Fruit fly (Drosophila melanogaster) whole organism, embryonic: Measurements from ENCODE around the gene CG31525.
A peak's percentile ranks its signal among the peaks of the same experiment; 100 is the strongest.

Experiments used
- Awh ChIP-seq: fragments of 200-800 bp; sonication (Bioruptor generic); IDR thresholded peaks from 2 replicates; pipeline ENCODE4, ENCODE4 v1.3.6; 2022; ENCODE audit warnings: missing biosample characterization, missing genetic modification characterization
- Bgb ChIP-seq: fragments of 200-800 bp; sonication (Bioruptor generic); IDR thresholded peaks from 2 replicates; pipeline ENCODE4 v1.3.6; 2022; ENCODE audit warnings: missing biosample characterization, missing genetic modification characterization; ENCODE audit not compliant: partially characterized antibody
- BtbVII ChIP-seq: fragments of 200-800 bp; sonication (Bioruptor generic); optimal IDR thresholded peaks from 3 replicates; lab custom pipeline; 2017; ENCODE audit warnings: missing biosample characterization, mild to moderate bottlenecking, missing genetic modification characterization
- CG10267 ChIP-seq: fragments of 200-800 bp; sonication (Bioruptor generic); optimal IDR thresholded peaks from 2 replicates; lab custom pipeline; 2018; ENCODE audit warnings: missing biosample characterization, mild to moderate bottlenecking, missing genetic modification characterization, moderate library complexity
- CG11723 ChIP-seq: fragments of 200-800 bp; sonication (Bioruptor generic); optimal IDR thresholded peaks from 2 replicates; lab custom pipeline; 2017; ENCODE audit warnings: missing biosample characterization, mild to moderate bottlenecking, missing genetic modification characterization
- CG13287 ChIP-seq: fragments of 200-800 bp; sonication (Bioruptor generic); IDR thresholded peaks from 2 replicates; pipeline ENCODE4 v1.3.6; 2022; ENCODE audit warnings: missing biosample characterization, missing genetic modification characterization; ENCODE audit not compliant: partially characterized antibody
- CG15073 ChIP-seq: fragments of 200-800 bp; sonication (Bioruptor generic); optimal IDR thresholded peaks from 2 replicates; lab custom pipeline; 2016; ENCODE audit warnings: missing biosample characterization, missing genetic modification characterization
- CG15479 ChIP-seq: fragments of 200-800 bp; sonication (Bioruptor generic); optimal IDR thresholded peaks from 3 replicates; lab custom pipeline; 2019; ENCODE audit warnings: missing biosample characterization, mild to moderate bottlenecking, missing genetic modification characterization, moderate library complexity
- CG17186 ChIP-seq: fragments of 200-800 bp; sonication (Bioruptor generic); optimal IDR thresholded peaks from 3 replicates; lab custom pipeline; 2017; ENCODE audit warnings: missing biosample characterization, missing genetic modification reagents, missing genetic modification characterization
- CG18011 ChIP-seq: fragments of 200-800 bp; sonication (Bioruptor generic); optimal IDR thresholded peaks from 2 replicates; lab custom pipeline; 2017; ENCODE audit warnings: missing biosample characterization, missing genetic modification characterization, mild to moderate bottlenecking, moderate library complexity, missing genotype
- CG18476 ChIP-seq: fragments of 200-800 bp; sonication (Bioruptor generic); optimal IDR thresholded peaks from 2 replicates; lab custom pipeline; 2016; ENCODE audit warnings: missing biosample characterization, mild to moderate bottlenecking, missing genetic modification characterization
- CG3065 ChIP-seq: fragments of 200-800 bp; sonication (Bioruptor generic); optimal IDR thresholded peaks from 2 replicates; lab custom pipeline; 2016; ENCODE audit warnings: missing biosample characterization, missing genetic modification characterization
- CG33557 ChIP-seq: fragments of 200-800 bp; sonication (Bioruptor generic); optimal IDR thresholded peaks from 2 replicates; lab custom pipeline; 2019; ENCODE audit warnings: missing biosample characterization, mild to moderate bottlenecking, missing genetic modification characterization, moderate library complexity
- CG4820 ChIP-seq: fragments of 200-800 bp; sonication (Bioruptor generic); optimal IDR thresholded peaks from 3 replicates; lab custom pipeline; 2016; ENCODE audit warnings: missing biosample characterization, missing genetic modification characterization
- CG7963 ChIP-seq: fragments of 200-800 bp; sonication (Bioruptor generic); IDR thresholded peaks from 3 replicates; pipeline ENCODE4 v1.3.6; 2022; ENCODE audit warnings: missing biosample characterization, missing genetic modification characterization; ENCODE audit not compliant: partially characterized antibody
- CG7987 ChIP-seq: fragments of 200-800 bp; sonication (Bioruptor generic); optimal IDR thresholded peaks from 2 replicates; lab custom pipeline; 2018; ENCODE audit warnings: missing biosample characterization, mild to moderate bottlenecking, missing genetic modification characterization, moderate library complexity
- CG8765 ChIP-seq: fragments of 200-800 bp; sonication (Bioruptor generic); IDR thresholded peaks from 2 replicates; pipeline ENCODE4 v1.3.6; 2022; ENCODE audit warnings: missing biosample characterization, missing genetic modification characterization
- CG9817 ChIP-seq: fragments of 200-800 bp; sonication (Bioruptor generic); optimal IDR thresholded peaks from 2 replicates; lab custom pipeline; 2018; ENCODE audit warnings: missing biosample characterization, mild to moderate bottlenecking, missing genetic modification characterization, moderate library complexity
- D ChIP-seq, 2 experiments: fragments of 200-800 bp in 1 of 2; fragments of >200 bp in 1 of 2; sonication (Bioruptor generic) in 1 of 2; optimal IDR thresholded peaks; 2 replicates in 1 of 2; 3 replicates in 1 of 2; lab custom pipeline; 2017; ENCODE audit warnings: mild to moderate bottlenecking in 1 of 2, missing biosample characterization in 1 of 2, missing genetic modification characterization in 1 of 2, missing genetic modification reagents in 1 of 2
- Dll ChIP-seq: fragments of 200-800 bp; sonication (Bioruptor generic); IDR thresholded peaks from 4 replicates; pipeline ENCODE4 v1.3.6; 2022; ENCODE audit warnings: missing biosample characterization, missing genetic modification characterization; ENCODE audit not compliant: partially characterized antibody
- E2f1 ChIP-seq: fragments of 200-800 bp; sonication (Bioruptor generic); IDR thresholded peaks from 2 replicates; pipeline ENCODE4 v1.3.6; 2022; ENCODE audit warnings: missing biosample characterization, missing genetic modification characterization
- Hr39 ChIP-seq: fragments of >200 bp; optimal IDR thresholded peaks from 2 replicates; lab custom pipeline; 2017
- MBD-R2 ChIP-seq: fragments of 200-800 bp; sonication (Bioruptor generic); IDR thresholded peaks from 2 replicates; pipeline ENCODE4 v1.3.6; 2022; ENCODE audit warnings: missing biosample characterization, missing genetic modification characterization
- NK7.1 ChIP-seq: fragments of 200-800 bp; sonication (Bioruptor generic); optimal IDR thresholded peaks from 3 replicates; lab custom pipeline; 2016; ENCODE audit warnings: missing biosample characterization, missing genetic modification characterization
- Nf-YA ChIP-seq: fragments of 200-800 bp; sonication (Bioruptor generic); IDR thresholded peaks from 2 replicates; pipeline ENCODE4 v1.3.6; 2022; ENCODE audit warnings: missing biosample characterization, missing genetic modification characterization
- Opbp ChIP-seq: fragments of 200-800 bp; sonication (Bioruptor generic); IDR thresholded peaks from 3 replicates; pipeline ENCODE4 v1.3.6; 2022; ENCODE audit warnings: missing biosample characterization, missing genetic modification characterization; ENCODE audit not compliant: partially characterized antibody
- Spps ChIP-seq: fragments of 200-800 bp; sonication (Bioruptor generic); optimal IDR thresholded peaks from 2 replicates; lab custom pipeline; 2018; ENCODE audit warnings: missing biosample characterization, mild to moderate bottlenecking, missing genetic modification characterization
- Trl ChIP-seq, 3 experiments: fragments of >200 bp in 2 of 3; fragments of 200-800 bp in 1 of 3; sonication (Bioruptor generic) in 1 of 3; optimal IDR thresholded peaks; 2 replicates in 1 of 3; 3 replicates in 2 of 3; lab custom pipeline; 2016 to 2017; ENCODE audit warnings: missing biosample characterization in 1 of 3, missing genetic modification characterization in 1 of 3
- btn ChIP-seq: fragments of 200-800 bp; sonication (Bioruptor generic); optimal IDR thresholded peaks from 2 replicates; lab custom pipeline; 2016; ENCODE audit warnings: missing biosample characterization, missing genetic modification characterization
- chinmo ChIP-seq: fragments of 200-800 bp; sonication (Bioruptor generic); IDR thresholded peaks from 4 replicates; pipeline ENCODE4 v1.3.6; 2022; ENCODE audit warnings: missing biosample characterization, missing genetic modification characterization; ENCODE audit not compliant: partially characterized antibody
- corto ChIP-seq: fragments of 200-800 bp; sonication (Bioruptor generic); optimal IDR thresholded peaks from 2 replicates; lab custom pipeline; 2016; ENCODE audit warnings: missing biosample characterization, mild to moderate bottlenecking, missing genetic modification characterization, moderate library complexity
- da ChIP-seq: fragments of 200-800 bp; sonication (Bioruptor generic); optimal IDR thresholded peaks from 2 replicates; lab custom pipeline; 2016; ENCODE audit warnings: missing biosample characterization, missing genetic modification characterization
- gsb-n ChIP-seq: fragments of 200-800 bp; sonication (Bioruptor generic); optimal IDR thresholded peaks from 3 replicates; lab custom pipeline; 2018; ENCODE audit warnings: missing biosample characterization, mild to moderate bottlenecking, missing genetic modification characterization
- h ChIP-seq: fragments of >200 bp; optimal IDR thresholded peaks from 2 replicates; lab custom pipeline; 2017
- jumu ChIP-seq: fragments of 200-800 bp; sonication (Bioruptor generic); optimal IDR thresholded peaks from 3 replicates; lab custom pipeline; 2016; ENCODE audit warnings: missing biosample characterization, missing genetic modification characterization
- kay ChIP-seq: fragments of 200-800 bp; sonication (Bioruptor generic); optimal IDR thresholded peaks from 2 replicates; lab custom pipeline; 2016; ENCODE audit warnings: missing biosample characterization, missing genetic modification characterization
- klu ChIP-seq: fragments of 200-800 bp; sonication (Bioruptor generic); IDR thresholded peaks from 2 replicates; pipeline ENCODE4 v1.3.6; 2022; ENCODE audit warnings: missing biosample characterization, missing genetic modification characterization
- lab ChIP-seq: fragments of 200-800 bp; sonication (Bioruptor generic); optimal IDR thresholded peaks from 3 replicates; lab custom pipeline; 2017; ENCODE audit warnings: missing biosample characterization, missing genetic modification characterization, mild to moderate bottlenecking, moderate library complexity, missing genetic modification reagents
- maf-S ChIP-seq: fragments of 200-800 bp; sonication (Bioruptor generic); optimal IDR thresholded peaks from 2 replicates; lab custom pipeline; 2016; ENCODE audit warnings: missing biosample characterization, missing genetic modification characterization
- nerfin-1 ChIP-seq: fragments of 200-800 bp; sonication (Bioruptor generic); optimal IDR thresholded peaks from 3 replicates; lab custom pipeline; 2019; ENCODE audit warnings: missing biosample characterization, mild to moderate bottlenecking, missing genetic modification characterization, moderate library complexity
- prd ChIP-seq, 3 experiments: fragments of >200 bp in 2 of 3; fragments of 200-800 bp in 1 of 3; sonication (Bioruptor generic) in 1 of 3; optimal IDR thresholded peaks in 2 of 3; IDR thresholded peaks in 1 of 3; 2 replicates in 2 of 3; 3 replicates in 1 of 3; pipeline versions ENCODE4 v1.3.6 to Lab custom; 2017 to 2022; ENCODE audit warnings: missing biosample characterization in 1 of 3, missing genetic modification characterization in 1 of 3
- rib ChIP-seq: fragments of 200-800 bp; sonication (Bioruptor generic); IDR thresholded peaks from 2 replicates; pipeline ENCODE4 v1.3.6; 2022; ENCODE audit warnings: missing biosample characterization, missing genetic modification characterization
- sc ChIP-seq, 3 experiments: fragments of >200 bp in 2 of 3; fragments of 200-800 bp in 1 of 3; sonication (Bioruptor generic) in 1 of 3; optimal IDR thresholded peaks; 2 replicates in 2 of 3; 3 replicates in 1 of 3; lab custom pipeline; 2017; ENCODE audit warnings: mild to moderate bottlenecking in 1 of 3, missing biosample characterization in 1 of 3, missing genetic modification characterization in 1 of 3, missing genetic modification reagents in 1 of 3
- sr ChIP-seq: fragments of 200-800 bp; sonication (Bioruptor generic); IDR thresholded peaks from 3 replicates; pipeline ENCODE4 v1.3.6; 2022; ENCODE audit warnings: missing biosample characterization, missing genetic modification characterization
- tio ChIP-seq: fragments of 200-800 bp; sonication (Bioruptor generic); optimal IDR thresholded peaks from 2 replicates; lab custom pipeline; 2017; ENCODE audit warnings: missing biosample characterization, missing genetic modification characterization, inconsistent platforms
- trh ChIP-seq: fragments of 200-800 bp; sonication (Bioruptor generic); optimal IDR thresholded peaks from 2 replicates; lab custom pipeline; 2016; ENCODE audit warnings: missing biosample characterization, missing genetic modification characterization
- zen2 ChIP-seq: fragments of 200-800 bp; sonication (Bioruptor generic); IDR thresholded peaks from 3 replicates; pipeline ENCODE4 v1.3.6; 2022; ENCODE audit warnings: missing biosample characterization, missing genetic modification characterization; ENCODE audit not compliant: partially characterized antibody

The CG31525 gene

dm6 chr3R:4452345-4453044, 25.7 kb downstream of the CG31525 start (continued):
- TF ChIP-seq prd (optimal IDR thresholded peaks at IDR 0.05; lab: Kevin White, UChicago) = no peak
- no peak for TF ChIP-seq prd (GFP tag; IDR thresholded peaks at IDR 0.05; lab: Robert Waterston, UW)
- no peak for TF ChIP-seq Spps
- no peak for TF ChIP-seq btn (GFP tag; lab: Kevin White, UChicago)
- TF ChIP-seq corto (GFP tag; lab: Kevin White, UChicago) = no peak
- no peak for TF ChIP-seq jumu (GFP tag; lab: Kevin White, UChicago)
- peak; percentile 29 for TF ChIP-seq lab
- TF ChIP-seq Dll (GFP tag; lab: Robert Waterston, UW) = no peak
- TF ChIP-seq h (lab: Kevin White, UChicago) = no peak
- peak; percentile 21 for TF ChIP-seq CG3065
- TF ChIP-seq sc (optimal IDR thresholded peaks at IDR 0.05; lab: Kevin White, UChicago) = no peak
- TF ChIP-seq sc (GFP tag; optimal IDR thresholded peaks at IDR 0.05; lab: Kevin White, UChicago) = no peak
- TF ChIP-seq tio (GFP tag; lab: Kevin White, UChicago) = no peak
- TF ChIP-seq rib (GFP tag; lab: Robert Waterston, UW) = no peak
- no peak for TF ChIP-seq CG10267 (tag; lab: Kevin White, UChicago)
- TF ChIP-seq CG18011 (GFP tag; lab: Kevin White, UChicago) = no peak
- no peak for TF ChIP-seq CG33557 (GFP tag; lab: Kevin White, UChicago)
- TF ChIP-seq CG11723 (GFP tag; lab: Kevin White, UChicago) = no peak
- TF ChIP-seq gsb-n (tag; lab: Kevin White, UChicago) = no peak
- no peak for TF ChIP-seq CG9817 (tag; lab: Kevin White, UChicago)
- TF ChIP-seq CG15073 = no peak
- TF ChIP-seq Nf-YA (GFP tag; lab: Robert Waterston, UW) = no peak
- TF ChIP-seq sr = peak; percentile 99
- peak; percentile 83 for TF ChIP-seq CG15479
- TF ChIP-seq maf-S (GFP tag; lab: Kevin White, UChicago) = no peak
- TF ChIP-seq CG7963 (GFP tag; lab: Robert Waterston, UW) = no peak
- no peak for TF ChIP-seq trh (GFP tag; lab: Kevin White, UChicago)
- TF ChIP-seq E2f1 (GFP tag; lab: Robert Waterston, UW) = no peak
- TF ChIP-seq MBD-R2 (GFP tag; lab: Robert Waterston, UW) = no peak
- no peak for TF ChIP-seq CG17186 (GFP tag; lab: Kevin White, UChicago)
- TF ChIP-seq Bgb (GFP tag; lab: Robert Waterston, UW) = no peak
- TF ChIP-seq chinmo = no peak
- TF ChIP-seq Awh = 0 out of 2 replicates have a peak, but pooled peaks have one; percentile 18
- TF ChIP-seq nerfin-1 (tag; lab: Kevin White, UChicago) = peak; percentile 32
- no peak for TF ChIP-seq CG7987 (GFP tag; lab: Kevin White, UChicago)
- TF ChIP-seq Trl (optimal IDR thresholded peaks at IDR 0.05; lab: Kevin White, UChicago) = peak; percentile 89 to 98
- no peak for TF ChIP-seq Trl (GFP tag; optimal IDR thresholded peaks at IDR 0.05; lab: Kevin White, UChicago)
- TF ChIP-seq CG18476 (GFP tag; lab: Kevin White, UChicago) = no peak
- TF ChIP-seq Hr39 = no peak
- no peak for TF ChIP-seq kay
- TF ChIP-seq CG13287 = no peak; the same call in 1 of the 2 replicates
- TF ChIP-seq zen2 (GFP tag; lab: Robert Waterston, UW) = 0 out of 3 replicates have a peak, but pooled peaks have one; percentile 9
- TF ChIP-seq CG4820 (GFP tag; lab: Kevin White, UChicago) = no peak
- no peak for TF ChIP-seq NK7.1
- no peak for TF ChIP-seq BtbVII
- no peak for TF ChIP-seq Opbp
- TF ChIP-seq D (optimal IDR thresholded peaks at IDR 0.05; lab: Kevin White, UChicago) = no peak
- TF ChIP-seq D (GFP tag; optimal IDR thresholded peaks at IDR 0.05; lab: Kevin White, UChicago) = no peak
- TF ChIP-seq klu = no peak
- TF ChIP-seq CG8765 (GFP tag; lab: Robert Waterston, UW) = no peak
- TF ChIP-seq da = no peak
